Worm (Caenorhabditis elegans) whole organism, early embryonic: Measurements from ENCODE around the gene K08H2.10.

ENCODE experiments used
- aly-1 ChIP-seq: sonication (generic microtip); optimal IDR thresholded peaks from 2 replicates; lab custom pipeline; 2016; ENCODE audit warnings: missing genetic modification characterization, missing compliant biosample characterization
- ama-1 ChIP-seq: fragments of 150-350 bp; optimal IDR thresholded peaks from 2 replicates; lab custom pipeline; 2014
- ceh-13 ChIP-seq: fragments of 200-800 bp; sonication (Bioruptor generic); optimal IDR thresholded peaks from 2 replicates; lab custom pipeline; 2018; ENCODE audit warnings: mild to moderate bottlenecking, missing genetic modification characterization, missing compliant biosample characterization
- hmbx-1 ChIP-seq: sonication (generic microtip); optimal IDR thresholded peaks from 2 replicates; lab custom pipeline; 2016; ENCODE audit warnings: mild to moderate bottlenecking, missing genetic modification characterization, missing compliant biosample characterization
- hmg-4 ChIP-seq: fragments of 200-800 bp; sonication (Bioruptor generic); optimal IDR thresholded peaks from 2 replicates; lab custom pipeline; 2018; ENCODE audit warnings: mild to moderate bottlenecking, missing genetic modification characterization, missing compliant biosample characterization
- pes-1 ChIP-seq: fragments of 200-800 bp; sonication (Bioruptor generic); IDR thresholded peaks from 2 replicates; pipeline ENCODE4 v1.3.6; 2022; ENCODE audit warnings: missing genetic modification reagents, missing genetic modification characterization, missing compliant biosample characterization
- scrt-1 ChIP-seq: fragments of 200-800 bp; sonication (Bioruptor generic); IDR thresholded peaks from 2 replicates; pipeline ENCODE4 v1.3.6; 2022; ENCODE audit warnings: missing genetic modification characterization, missing compliant biosample characterization
- tbx-37 ChIP-seq: fragments of 200-800 bp; sonication (Bioruptor generic); conservative IDR thresholded peaks from 2 replicates; pipeline ENCODE4 v1.3.6; 2022; ENCODE audit warnings: missing genetic modification reagents, missing genetic modification characterization, missing compliant biosample characterization

DNA sequence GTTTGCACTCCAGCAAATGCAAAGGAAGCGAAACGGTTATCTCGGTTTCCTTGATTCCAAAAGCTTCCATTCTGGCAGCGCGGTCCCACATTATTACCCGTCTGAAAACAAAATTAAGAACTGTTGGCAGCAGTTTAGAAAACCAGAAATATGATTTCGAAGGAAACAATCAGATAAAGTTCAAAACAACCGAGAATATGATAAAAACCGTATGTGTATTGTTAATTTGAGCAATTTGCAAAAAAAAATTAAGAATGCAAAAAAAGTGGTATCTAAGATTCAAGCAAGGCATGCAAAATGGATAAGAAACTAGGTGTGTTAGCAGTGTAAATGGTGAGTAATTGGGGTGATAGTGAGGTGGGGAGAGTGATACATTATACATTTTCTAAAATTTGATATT lies 31.1 kb downstream of the K08H2.10 start, which contains the start of gene R04D3.4:
- TF ChIP-seq ama-1 (lab: Kevin White, UChicago) (no peak), aly-1 (tag; lab: Kevin White, UChicago) (no peak), scrt-1 (GFP tag; lab: Robert Waterston, UW) (no peak), tbx-37 (GFP tag; lab: Robert Waterston, UW) (no peak), hmg-4 (GFP tag; lab: Kevin White, UChicago) (no peak), hmbx-1 (tag; lab: Kevin White, UChicago) (no peak), ceh-13 (no peak), pes-1 (GFP tag; lab: Robert Waterston, UW) (no peak)
